Fruit fly (Drosophila melanogaster) whole organism, embryonic: ENCODE results near the gene SamDC.

Experiments
- Antp ChIP-seq: fragments of 200-800 bp; sonication (Bioruptor generic); optimal IDR thresholded peaks from 3 replicates; lab custom pipeline; 2016; ENCODE audit warnings: missing biosample characterization, missing genetic modification characterization
- CG11456 ChIP-seq: fragments of 200-800 bp; sonication (Bioruptor generic); IDR thresholded peaks from 3 replicates; pipeline ENCODE4 v1.3.6; 2022; ENCODE audit warnings: missing biosample characterization, missing genetic modification characterization
- CG11560 ChIP-seq: fragments of 200-800 bp; sonication (Bioruptor generic); IDR thresholded peaks from 3 replicates; pipeline ENCODE4 v1.3.6; 2022; ENCODE audit warnings: missing biosample characterization, missing genetic modification characterization
- CG11696 ChIP-seq: fragments of 200-800 bp; sonication (Bioruptor generic); IDR thresholded peaks from 2 replicates; pipeline ENCODE4 v1.3.6; 2022; ENCODE audit warnings: missing biosample characterization, missing genetic modification characterization
- CG15601 ChIP-seq: fragments of 200-800 bp; sonication (Bioruptor generic); optimal IDR thresholded peaks from 3 replicates; lab custom pipeline; 2019; ENCODE audit warnings: missing biosample characterization, mild to moderate bottlenecking, missing genetic modification characterization, moderate library complexity
- CG17568 ChIP-seq: fragments of 200-800 bp; sonication (Bioruptor generic); optimal IDR thresholded peaks from 2 replicates; lab custom pipeline; 2018; ENCODE audit warnings: missing biosample characterization, mild to moderate bottlenecking, missing genetic modification characterization, moderate library complexity
- CG18764 ChIP-seq: fragments of 200-800 bp; sonication (Bioruptor generic); optimal IDR thresholded peaks from 3 replicates; lab custom pipeline; 2016; ENCODE audit warnings: missing biosample characterization, missing genetic modification characterization
- CG2120 ChIP-seq: fragments of 200-800 bp; sonication (Bioruptor generic); optimal IDR thresholded peaks from 3 replicates; lab custom pipeline; 2016; ENCODE audit warnings: missing biosample characterization, missing genetic modification characterization
- CG2712 ChIP-seq: fragments of 200-800 bp; optimal IDR thresholded peaks from 3 replicates; lab custom pipeline; 2019; ENCODE audit warnings: missing biosample characterization, mild to moderate bottlenecking, missing genetic modification characterization, moderate library complexity
- CG3407 ChIP-seq: fragments of 200-800 bp; sonication (Bioruptor generic); optimal IDR thresholded peaks from 2 replicates; lab custom pipeline; 2018; ENCODE audit warnings: missing biosample characterization, mild to moderate bottlenecking, missing genetic modification characterization
- CG3726 ChIP-seq: fragments of 200-800 bp; sonication (Bioruptor generic); IDR thresholded peaks from 3 replicates; pipeline ENCODE4, ENCODE4 v1.3.6; 2022; ENCODE audit warnings: missing biosample characterization, missing genetic modification characterization
- CG3838 ChIP-seq: fragments of 200-800 bp; sonication (Bioruptor generic); optimal IDR thresholded peaks from 3 replicates; lab custom pipeline; 2016; ENCODE audit warnings: missing biosample characterization, missing genetic modification characterization
- CG4707 ChIP-seq: fragments of 200-800 bp; sonication (Bioruptor generic); optimal IDR thresholded peaks from 2 replicates; lab custom pipeline; 2018; ENCODE audit warnings: missing biosample characterization, mild to moderate bottlenecking, missing genetic modification characterization, moderate library complexity
- CG6654 ChIP-seq: fragments of 200-800 bp; sonication (Bioruptor generic); optimal IDR thresholded peaks from 2 replicates; lab custom pipeline; 2017; ENCODE audit warnings: missing biosample characterization, mild to moderate bottlenecking, missing genetic modification characterization
- CG7357 ChIP-seq: fragments of 200-800 bp; sonication (Bioruptor generic); IDR thresholded peaks from 3 replicates; pipeline ENCODE4 v1.3.6; 2022; ENCODE audit warnings: missing biosample characterization, missing genetic modification characterization
- CG7987 ChIP-seq: fragments of 200-800 bp; sonication (Bioruptor generic); optimal IDR thresholded peaks from 2 replicates; lab custom pipeline; 2018; ENCODE audit warnings: missing biosample characterization, mild to moderate bottlenecking, missing genetic modification characterization, moderate library complexity
- CG8281 ChIP-seq: fragments of 200-800 bp; sonication (Bioruptor generic); optimal IDR thresholded peaks from 2 replicates; lab custom pipeline; 2018; ENCODE audit warnings: missing biosample characterization, mild to moderate bottlenecking, missing genetic modification characterization, moderate library complexity
- E2f2 ChIP-seq: fragments of 200-800 bp; sonication (Bioruptor generic); IDR thresholded peaks from 2 replicates; pipeline ENCODE4 v1.3.6; 2022; ENCODE audit warnings: missing biosample characterization, missing genetic modification characterization
- HLH4C ChIP-seq: fragments of 200-800 bp; sonication (Bioruptor generic); IDR thresholded peaks from 3 replicates; pipeline ENCODE4 v1.3.6; 2022; ENCODE audit warnings: missing biosample characterization, missing genetic modification characterization; ENCODE audit not compliant: partially characterized antibody
- HLHmδ ChIP-seq: fragments of 200-800 bp; sonication (Bioruptor generic); optimal IDR thresholded peaks from 2 replicates; lab custom pipeline; 2018; ENCODE audit warnings: missing biosample characterization, mild to moderate bottlenecking, missing genetic modification characterization, moderate library complexity
- Hand ChIP-seq: fragments of 200-800 bp; sonication (Bioruptor generic); optimal IDR thresholded peaks from 2 replicates; lab custom pipeline; 2017; ENCODE audit warnings: mild to moderate bottlenecking, missing biosample characterization, missing genetic modification reagents, missing genetic modification characterization
- Hsf ChIP-seq: fragments of 200-800 bp; sonication (Bioruptor generic); optimal IDR thresholded peaks from 3 replicates; lab custom pipeline; 2016; ENCODE audit warnings: missing biosample characterization, missing genetic modification characterization
- Meics ChIP-seq: fragments of 200-800 bp; sonication (Bioruptor generic); optimal IDR thresholded peaks from 2 replicates; lab custom pipeline; 2017; ENCODE audit warnings: missing biosample characterization, mild to moderate bottlenecking, missing genetic modification characterization
- Mrtf ChIP-seq: fragments of 200-800 bp; sonication (Bioruptor generic); IDR thresholded peaks from 3 replicates; pipeline ENCODE4 v1.3.6; 2022; ENCODE audit warnings: missing biosample characterization, missing genetic modification characterization
- Myb ChIP-seq: fragments of 200-800 bp; sonication (Bioruptor generic); optimal IDR thresholded peaks from 2 replicates; lab custom pipeline; 2016; ENCODE audit warnings: missing biosample characterization, missing genetic modification characterization
- NC2β ChIP-seq: fragments of 200-800 bp; sonication (Bioruptor generic); optimal IDR thresholded peaks from 2 replicates; lab custom pipeline; 2016; ENCODE audit warnings: missing biosample characterization, missing genetic modification characterization
- NFAT ChIP-seq: fragments of 200-800 bp; sonication (Bioruptor generic); IDR thresholded peaks from 2 replicates; pipeline ENCODE4 v1.3.6; 2022; ENCODE audit warnings: missing biosample characterization, missing genetic modification characterization
- NfI ChIP-seq: fragments of 200-800 bp; sonication (Bioruptor generic); optimal IDR thresholded peaks from 3 replicates; lab custom pipeline; 2018; ENCODE audit warnings: missing biosample characterization, mild to moderate bottlenecking, missing genetic modification characterization, moderate library complexity
- Rfx ChIP-seq: fragments of 200-800 bp; sonication (Bioruptor generic); IDR thresholded peaks from 2 replicates; pipeline ENCODE4 v1.3.6; 2022; ENCODE audit warnings: missing biosample characterization, missing genetic modification characterization
- Scr ChIP-seq: fragments of 200-800 bp; sonication (Bioruptor generic); IDR thresholded peaks from 2 replicates; pipeline ENCODE4 v1.3.6; 2022; ENCODE audit warnings: missing biosample characterization, missing genetic modification characterization; ENCODE audit not compliant: partially characterized antibody
- Sox102F ChIP-seq: fragments of 200-800 bp; sonication (Bioruptor generic); optimal IDR thresholded peaks from 2 replicates; lab custom pipeline; 2018; ENCODE audit warnings: missing biosample characterization, mild to moderate bottlenecking, missing genetic modification characterization, moderate library complexity
- bab2 ChIP-seq: fragments of 200-800 bp; sonication (Bioruptor generic); optimal IDR thresholded peaks from 2 replicates; lab custom pipeline; 2016; ENCODE audit warnings: missing biosample characterization, missing genetic modification characterization
- bigmax ChIP-seq: fragments of 200-800 bp; sonication (Bioruptor generic); optimal IDR thresholded peaks from 2 replicates; lab custom pipeline; 2018; ENCODE audit warnings: missing biosample characterization, mild to moderate bottlenecking, missing genetic modification characterization
- bowl ChIP-seq: fragments of 200-800 bp; sonication (Bioruptor generic); IDR thresholded peaks from 2 replicates; pipeline ENCODE4 v1.3.6; 2022; ENCODE audit warnings: missing biosample characterization, missing genetic modification characterization
- btn ChIP-seq: fragments of 200-800 bp; sonication (Bioruptor generic); optimal IDR thresholded peaks from 2 replicates; lab custom pipeline; 2016; ENCODE audit warnings: missing biosample characterization, missing genetic modification characterization
- dm ChIP-seq: fragments of 200-800 bp; sonication (Bioruptor generic); optimal IDR thresholded peaks from 3 replicates; lab custom pipeline; 2016; ENCODE audit warnings: missing biosample characterization, missing genetic modification characterization
- dmrt99B ChIP-seq: fragments of 200-800 bp; sonication (Bioruptor generic); optimal IDR thresholded peaks from 2 replicates; lab custom pipeline; 2018; ENCODE audit warnings: missing biosample characterization, mild to moderate bottlenecking, missing genetic modification characterization, moderate library complexity
- emc ChIP-seq: fragments of 200-800 bp; sonication (Bioruptor generic); optimal IDR thresholded peaks from 2 replicates; lab custom pipeline; 2016; ENCODE audit warnings: missing biosample characterization, missing genetic modification characterization
- hb ChIP-seq: fragments of 200-800 bp; sonication (Bioruptor generic); IDR thresholded peaks from 3 replicates; pipeline ENCODE4 v1.3.6; 2022; ENCODE audit warnings: missing biosample characterization, missing genetic modification characterization; ENCODE audit not compliant: partially characterized antibody
- hbn ChIP-seq: fragments of 200-800 bp; sonication (Bioruptor generic); IDR thresholded peaks from 2 replicates; pipeline ENCODE4 v1.3.6; 2022; ENCODE audit warnings: missing biosample characterization, missing genetic modification characterization; ENCODE audit not compliant: partially characterized antibody
- ind ChIP-seq: fragments of 200-800 bp; sonication (Bioruptor generic); optimal IDR thresholded peaks from 3 replicates; lab custom pipeline; 2016; ENCODE audit warnings: missing biosample characterization, missing genetic modification characterization
- jing ChIP-seq: fragments of 200-800 bp; sonication (Bioruptor generic); optimal IDR thresholded peaks from 2 replicates; lab custom pipeline; 2018; ENCODE audit warnings: missing biosample characterization, mild to moderate bottlenecking, missing genetic modification characterization
- kay ChIP-seq: fragments of 200-800 bp; sonication (Bioruptor generic); optimal IDR thresholded peaks from 2 replicates; lab custom pipeline; 2016; ENCODE audit warnings: missing biosample characterization, missing genetic modification characterization
- lola ChIP-seq, 3 experiments: fragments of >200 bp in 2 of 3; fragments of 200-800 bp in 1 of 3; sonication (Bioruptor generic) in 1 of 3; optimal IDR thresholded peaks; 2 replicates each; lab custom pipeline; 2017 to 2019; ENCODE audit warnings: missing biosample characterization in 3 of 3, missing genetic modification characterization in 3 of 3, mild to moderate bottlenecking in 1 of 3, moderate library complexity in 1 of 3
- sr ChIP-seq: fragments of 200-800 bp; sonication (Bioruptor generic); IDR thresholded peaks from 3 replicates; pipeline ENCODE4 v1.3.6; 2022; ENCODE audit warnings: missing biosample characterization, missing genetic modification characterization
- tin ChIP-seq: fragments of 200-800 bp; sonication (Bioruptor generic); optimal IDR thresholded peaks from 3 replicates; lab custom pipeline; 2016; ENCODE audit warnings: missing biosample characterization, missing genetic modification characterization
- tll ChIP-seq, 2 experiments: fragments of 200-800 bp in 1 of 2; fragments of >200 bp in 1 of 2; sonication (Bioruptor generic) in 1 of 2; optimal IDR thresholded peaks; 2 replicates each; lab custom pipeline; 2017 to 2019; ENCODE audit warnings: missing biosample characterization in 2 of 2, missing genetic modification characterization in 2 of 2, mild to moderate bottlenecking in 1 of 2, moderate library complexity in 1 of 2
- toy ChIP-seq: fragments of 200-800 bp; sonication (Bioruptor generic); IDR thresholded peaks from 2 replicates; pipeline ENCODE4 v1.3.6; 2022; ENCODE audit warnings: missing biosample characterization, missing genetic modification characterization
- vfl ChIP-seq: fragments of 200-800 bp; sonication (Bioruptor generic); optimal IDR thresholded peaks from 2 replicates; lab custom pipeline; 2016; ENCODE audit warnings: missing biosample characterization, missing genetic modification characterization
- wor ChIP-seq: fragments of 200-800 bp; sonication (Bioruptor generic); IDR thresholded peaks from 2 replicates; pipeline ENCODE4 v1.3.6; 2022; ENCODE audit warnings: missing biosample characterization, missing genetic modification characterization
- zfh2 ChIP-seq: fragments of 200-800 bp; sonication (Bioruptor generic); optimal IDR thresholded peaks from 2 replicates; lab custom pipeline; 2016; ENCODE audit warnings: missing biosample characterization, missing genetic modification characterization

The SamDC gene

dm6 chr2L:10342471-10342870 is 3.2 kb downstream of the SamDC start, which contains the start of gene Sps2 (continued):
- TF ChIP-seq CG7987 (GFP tag; lab: Kevin White, UChicago) (no peak), bowl (GFP tag; lab: Robert Waterston, UW) (no peak), CG15601 (peak; percentile 30), Sox102F (GFP tag; lab: Kevin White, UChicago) (no peak), Antp (GFP tag; lab: Kevin White, UChicago) (no peak), CG17568 (GFP tag; lab: Kevin White, UChicago) (no peak), hbn (peak; percentile 68; the same call in 1 of the 2 replicates), Meics (no peak), NfI (GFP tag; lab: Kevin White, UChicago) (no peak), CG18764 (GFP tag; lab: Kevin White, UChicago) (no peak), kay (GFP tag; lab: Kevin White, UChicago) (no peak), CG6654 (GFP tag; lab: Kevin White, UChicago) (no peak), NC2β (GFP tag; lab: Kevin White, UChicago) (no peak), bab2 (no peak), CG3726 (no peak), CG3407 (GFP tag; lab: Kevin White, UChicago) (no peak), sr (GFP tag; lab: Robert Waterston, UW) (no peak), CG11560 (tag; lab: Robert Waterston, UW) (no peak), Myb (GFP tag; lab: Kevin White, UChicago) (no peak), jing (no peak), bigmax (GFP tag; lab: Kevin White, UChicago) (no peak), CG8281 (tag; lab: Kevin White, UChicago) (no peak), hb (GFP tag; lab: Robert Waterston, UW) (no peak), vfl (GFP tag; lab: Kevin White, UChicago) (no peak), CG7357 (GFP tag; lab: Robert Waterston, UW) (no peak), Hsf (GFP tag; lab: Kevin White, UChicago) (no peak), btn (GFP tag; lab: Kevin White, UChicago) (no peak), CG2120 (GFP tag; lab: Kevin White, UChicago) (peak; percentile 18), CG4707 (no peak), Hand (no peak), tll (GFP tag; optimal IDR thresholded peaks at IDR 0.05; lab: Kevin White, UChicago) (peak in 1 of 2 experiments; percentile 44), CG2712 (peak; percentile 45), zfh2 (GFP tag; lab: Kevin White, UChicago) (no peak), E2f2 (peak; percentile 46; the same call in 1 of the 2 replicates), emc (GFP tag; lab: Kevin White, UChicago) (no peak), CG11696 (GFP tag; lab: Robert Waterston, UW) (no peak), dm (GFP tag; lab: Kevin White, UChicago) (no peak), Scr (GFP tag; lab: Robert Waterston, UW) (peak; percentile 82), dmrt99B (no peak), lola (GFP tag; optimal IDR thresholded peaks at IDR 0.05; lab: Kevin White, UChicago) (no peak), NFAT (GFP tag; lab: Robert Waterston, UW) (no peak; the same call in 1 of the 2 replicates), ind (no peak), HLH4C (GFP tag; lab: Robert Waterston, UW) (peak; percentile 53; the same call in 1 of the 3 replicates), tin (GFP tag; lab: Kevin White, UChicago) (no peak), CG11456 (no peak), Rfx (GFP tag; lab: Robert Waterston, UW) (no peak), wor (no peak), Mrtf (GFP tag; lab: Robert Waterston, UW) (no peak), CG3838 (GFP tag; lab: Kevin White, UChicago) (no peak), HLHmδ (GFP tag; lab: Kevin White, UChicago) (no peak), toy (GFP tag; lab: Robert Waterston, UW) (no peak)
